Fruit fly (Drosophila melanogaster): Measurements from ENCODE around the gene nullo.

- TF ChIP-seq CG15696 (tag; optimal IDR thresholded peaks at IDR 0.05) (no peak), gcm (GFP tag; optimal IDR thresholded peaks at IDR 0.05) (no peak), klu (GFP tag; IDR thresholded peaks at IDR 0.05) (no peak), Poxn (GFP tag; IDR thresholded peaks at IDR 0.05) (no peak), dpn (GFP tag; optimal IDR thresholded peaks at IDR 0.05) (no peak), D (optimal IDR thresholded peaks at IDR 0.05) (no peak), D (GFP tag; optimal IDR thresholded peaks at IDR 0.05) (no peak), CG17912 (GFP tag; optimal IDR thresholded peaks at IDR 0.05) (no peak), NC2α (GFP tag; optimal IDR thresholded peaks at IDR 0.05) (no peak), CG15601 (tag; optimal IDR thresholded peaks at IDR 0.05) (no peak), zen2 (GFP tag; IDR thresholded peaks at IDR 0.05; ENCODE audit: partially characterized antibody) (no peak), slp2 (GFP tag; optimal IDR thresholded peaks at IDR 0.05) (no peak), jigr1 (GFP tag; IDR thresholded peaks at IDR 0.05) (no peak), az2 (GFP tag; optimal IDR thresholded peaks at IDR 0.05) (no peak), sob (GFP tag; IDR thresholded peaks at IDR 0.05) (no peak)
Observed at dm6 chrX:7069011-7069463, 19.8 kb downstream of the nullo start, which contains the start of gene CG4607.
